Worm (Caenorhabditis elegans) whole organism, L4 larva: ENCODE measurements around the gene T14G12.11.

ENCODE experiments used
- R02D3.7 ChIP-seq: fragments of 150-350 bp; sonication (generic microtip); optimal IDR thresholded peaks from 3 replicates; lab custom pipeline; 2014; ENCODE audit warnings: missing biosample characterization, missing genetic modification characterization
- T20F7.1 ChIP-seq: fragments of 200-800 bp; sonication (Bioruptor generic); optimal IDR thresholded peaks from 2 replicates; lab custom pipeline; 2018; ENCODE audit warnings: mild to moderate bottlenecking, missing genetic modification characterization, missing compliant biosample characterization
- aly-2 ChIP-seq: sonication (generic microtip); optimal IDR thresholded peaks from 2 replicates; lab custom pipeline; 2018; ENCODE audit warnings: missing biosample characterization, missing genetic modification characterization
- ceh-82 ChIP-seq: sonication (generic microtip); optimal IDR thresholded peaks from 2 replicates; lab custom pipeline; 2017; ENCODE audit warnings: missing biosample characterization, missing genetic modification characterization
- lim-7 ChIP-seq: fragments of 200-800 bp; sonication (Bioruptor generic); IDR thresholded peaks from 2 replicates; pipeline ENCODE4 v1.3.6; 2022; ENCODE audit warnings: missing genetic modification characterization, missing compliant biosample characterization
- lin-39 ChIP-seq: fragments of 150-350 bp; optimal IDR thresholded peaks from 2 replicates; lab custom pipeline; 2014; ENCODE audit warnings: missing biosample characterization, missing genetic modification reagents, missing genetic modification characterization
- mdt-29 ChIP-seq: fragments of 200-800 bp; sonication (Bioruptor generic); IDR thresholded peaks from 2 replicates; pipeline ENCODE4 v1.3.6; 2022; ENCODE audit warnings: missing genetic modification reagents, missing genetic modification characterization, missing compliant biosample characterization
- mxl-2 ChIP-seq: fragments of 200-800 bp; sonication (Bioruptor generic); conservative IDR thresholded peaks from 2 replicates; pipeline ENCODE4 v1.3.6; 2022; ENCODE audit warnings: missing genetic modification reagents, missing genetic modification characterization, missing compliant biosample characterization
- pha-4 ChIP-seq, 2 experiments: fragments of 150-350 bp in 1 of 2; fragments of 200-800 bp in 1 of 2; sonication (Bioruptor generic) in 1 of 2; IDR thresholded peaks in 1 of 2; optimal IDR thresholded peaks in 1 of 2; 2 replicates each; pipeline versions ENCODE4 v1.3.6 to Lab custom; 2014 to 2022; ENCODE audit warnings: missing genetic modification characterization in 2 of 2, missing genetic modification reagents in 2 of 2, missing biosample characterization in 1 of 2, missing compliant biosample characterization in 1 of 2
- php-3 ChIP-seq: fragments of 200-800 bp; sonication (Bioruptor generic); IDR thresholded peaks from 2 replicates; pipeline ENCODE4 v1.3.6; 2022; ENCODE audit warnings: missing genetic modification reagents, missing genetic modification characterization, missing compliant biosample characterization
- snpc-4 ChIP-seq: fragments of 150-350 bp; optimal IDR thresholded peaks from 2 replicates; lab custom pipeline; 2014; ENCODE audit warnings: missing biosample characterization, missing genetic modification characterization
- unc-130 ChIP-seq: sonication (generic microtip); optimal IDR thresholded peaks from 2 replicates; lab custom pipeline; 2016; ENCODE audit warnings: missing genetic modification reagents, missing genetic modification characterization, missing compliant biosample characterization
- vab-7 ChIP-seq: fragments of 200-800 bp; sonication (Bioruptor generic); IDR thresholded peaks from 2 replicates; pipeline ENCODE4 v1.3.6; 2022; ENCODE audit warnings: missing genetic modification reagents, missing genetic modification characterization, missing compliant biosample characterization

- TF ChIP-seq R02D3.7 (tag; lab: Kevin White, UChicago), result no peak
- TF ChIP-seq unc-130 (GFP tag; lab: Kevin White, UChicago), result no peak
- TF ChIP-seq mxl-2 (GFP tag; lab: Robert Waterston, UW), result no peak
- TF ChIP-seq lim-7 (GFP tag; lab: Robert Waterston, UW), result no peak
- TF ChIP-seq lin-39 (tag; lab: Kevin White, UChicago), result no peak
- TF ChIP-seq pha-4 (GFP tag; IDR thresholded peaks at IDR 0.05; lab: Robert Waterston, UW), result no peak
- TF ChIP-seq pha-4 (tag; optimal IDR thresholded peaks at IDR 0.05; lab: Kevin White, UChicago), result peak; percentile 43
- no peak for TF ChIP-seq php-3 (GFP tag; lab: Robert Waterston, UW)
- TF ChIP-seq vab-7 (GFP tag; lab: Robert Waterston, UW), result no peak
- no peak for TF ChIP-seq aly-2 (tag; lab: Kevin White, UChicago)
- no peak for TF ChIP-seq T20F7.1
- TF ChIP-seq snpc-4, result no peak
- TF ChIP-seq ceh-82 (tag; lab: Kevin White, UChicago), result no peak
- TF ChIP-seq mdt-29, result 0 out of 2 replicates have a peak, but pooled peaks have one; percentile 52
Measured at ce11 chrX:3788483-3788882, 26.1 kb upstream of the T14G12.11 start.
